Worm (Caenorhabditis elegans): Measurements from ENCODE around the gene chk-2.
"Not testable (repeated sequence)": the region's sequence is repeated elsewhere in the genome, so short reads cannot be mapped to it uniquely, and the experiment has no call there.

- TF ChIP-seq tab-1 (GFP tag; IDR thresholded peaks at IDR 0.05); flt-1 (GFP tag; IDR thresholded peaks at IDR 0.05); T22C8.4 (GFP tag; IDR thresholded peaks at IDR 0.05); cog-1 (tag; optimal IDR thresholded peaks at IDR 0.05); med-1 (GFP tag; optimal IDR thresholded peaks at IDR 0.05; ENCODE audit: insufficient read depth); klf-2 (GFP tag; conservative IDR thresholded peaks at IDR 0.05); ztf-29 (GFP tag; IDR thresholded peaks at IDR 0.05); ztf-23 (GFP tag; IDR thresholded peaks at IDR 0.05): not testable (repeated sequence)
Observed at ce11 chrV:19949721-19950120, 33.9 kb upstream of the chk-2 start, which contains the start of gene Y60A3A.8.
